Worm (Caenorhabditis elegans): ENCODE measurements around the gene idpb-4.

The idpb-4 gene

DNA sequence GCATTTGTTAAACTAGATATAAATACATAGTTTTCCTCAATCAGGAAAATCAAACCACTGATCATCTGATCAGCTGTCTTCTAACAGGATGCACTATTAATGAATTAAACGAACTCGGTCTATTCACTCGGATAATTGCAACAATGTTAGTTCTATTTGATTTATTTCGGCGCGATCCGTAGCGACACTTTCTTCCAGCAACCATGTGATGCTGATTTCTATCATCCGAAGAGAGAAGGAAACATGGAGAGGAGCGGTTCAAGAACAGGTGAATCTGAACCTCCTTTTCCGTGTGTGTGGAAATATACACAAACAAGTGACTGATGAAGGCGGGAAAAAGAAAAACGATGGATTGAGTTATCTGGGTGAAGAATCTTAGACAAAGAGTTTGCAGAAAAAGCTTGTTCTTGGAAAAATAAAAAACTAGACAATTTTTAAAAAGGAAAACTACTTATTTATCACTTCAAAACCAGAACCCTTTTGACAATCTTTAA, 5.6 kb downstream of the idpb-4 start:
- TF ChIP-seq D1046.2 (GFP tag; IDR thresholded peaks at IDR 0.05) (no peak), tag-97 (GFP tag; IDR thresholded peaks at IDR 0.05) (no peak), Y5F2A.4 (GFP tag; optimal IDR thresholded peaks at IDR 0.05) (no peak), attf-4 (tag; optimal IDR thresholded peaks at IDR 0.05) (no peak), arid-1 (GFP tag; conservative IDR thresholded peaks at IDR 0.05) (no peak), hlh-11 (tag; optimal IDR thresholded peaks at IDR 0.05) (peak; percentile 13), ceh-20 (GFP tag; IDR thresholded peaks at IDR 0.05) (no peak), nhr-10 (tag; optimal IDR thresholded peaks at IDR 0.05) (no peak), nhr-28 (tag; optimal IDR thresholded peaks at IDR 0.05) (peak; percentile 4), aly-2 (tag; optimal IDR thresholded peaks at IDR 0.05) (no peak), rbr-2 (tag; optimal IDR thresholded peaks at IDR 0.05) (no peak), zag-1 (tag; optimal IDR thresholded peaks at IDR 0.05) (no peak), fkh-10 (GFP tag; optimal IDR thresholded peaks at IDR 0.05) (no peak), ceh-82 (tag; optimal IDR thresholded peaks at IDR 0.05) (no peak), lin-1 (GFP tag; IDR thresholded peaks at IDR 0.05) (no peak)

DNA sequence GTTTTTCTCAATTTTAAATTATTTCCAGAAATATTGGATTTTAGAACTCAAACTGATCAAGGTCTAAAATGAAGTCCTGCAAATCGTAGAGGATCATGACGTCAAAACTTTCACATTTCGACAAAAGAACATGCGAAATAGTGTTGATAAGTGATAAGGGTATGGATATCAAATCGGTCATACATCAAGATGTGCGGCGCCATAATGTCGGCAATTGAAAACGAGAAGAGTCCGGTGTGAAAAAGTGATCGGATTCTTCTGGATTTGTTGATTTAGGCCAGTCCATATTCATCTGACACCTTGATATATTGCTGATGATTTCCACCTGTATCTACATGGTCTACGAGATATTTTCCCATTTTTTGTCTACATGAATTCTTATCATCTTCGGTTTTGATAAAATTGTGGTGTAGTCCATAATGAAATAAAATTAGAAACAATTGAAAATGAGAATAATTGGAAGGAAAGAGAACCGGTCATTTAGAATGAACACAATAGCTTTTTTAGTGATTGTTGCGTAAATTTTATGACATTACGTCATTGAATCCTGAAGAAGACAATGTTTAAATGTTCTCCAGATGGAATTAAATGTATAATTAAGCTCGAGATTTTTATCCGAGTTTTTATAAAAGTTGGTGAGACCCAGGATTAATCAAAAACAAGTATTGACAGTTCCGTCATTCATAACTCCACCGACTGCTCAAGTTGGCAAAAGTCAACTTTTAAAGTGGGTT, 6.2 kb downstream of the idpb-4 start:
- TF ChIP-seq mdl-1 (tag; optimal IDR thresholded peaks at IDR 0.05) (no peak), lin-39 (tag; optimal IDR thresholded peaks at IDR 0.05) (no peak), lin-13 (GFP tag; optimal IDR thresholded peaks at IDR 0.05) (no peak), attf-4 (tag; optimal IDR thresholded peaks at IDR 0.05) (no peak), mep-1 (tag; optimal IDR thresholded peaks at IDR 0.05) (no peak), aha-1 (tag) (peak; percentile 42), hlh-11 (tag; optimal IDR thresholded peaks at IDR 0.05) (peak; percentile 29), daf-19 (GFP tag; conservative IDR thresholded peaks at IDR 0.05) (no peak), nhr-42 (GFP tag; IDR thresholded peaks at IDR 0.05) (no peak), Y75B8A.6 (GFP tag; IDR thresholded peaks at IDR 0.05) (no peak), nhr-28 (tag; optimal IDR thresholded peaks at IDR 0.05) (peak; percentile 47)

DNA sequence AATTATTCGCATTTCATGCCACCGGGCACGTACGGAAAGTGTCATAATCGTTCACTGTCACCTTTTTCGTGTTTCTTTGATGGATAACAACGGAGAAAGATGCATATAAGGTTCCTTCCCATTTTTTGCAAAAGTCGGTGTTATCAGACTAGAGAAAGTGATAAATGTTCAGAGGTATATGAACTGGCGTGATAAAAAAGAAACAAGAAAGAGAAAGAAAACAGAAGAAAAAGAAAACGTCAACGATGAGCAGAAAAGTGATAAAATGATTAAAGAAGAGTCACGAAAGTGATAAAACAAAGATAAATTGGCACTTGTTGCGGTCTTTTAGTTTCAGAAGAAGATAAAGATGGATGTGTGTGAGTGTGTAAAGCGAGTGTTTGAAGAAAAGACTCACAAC, 7.1 kb downstream of the idpb-4 start:
- TF ChIP-seq unc-62 (GFP tag; optimal IDR thresholded peaks at IDR 0.05 in 1 of 2) (peak in 1 of 2 experiments; percentile 56), unc-62 (tag; optimal IDR thresholded peaks at IDR 0.05) (no peak), zip-2 (tag; optimal IDR thresholded peaks at IDR 0.05) (no peak), aha-1 (tag) (peak; percentile 82), nhr-28 (tag; optimal IDR thresholded peaks at IDR 0.05) (peak; percentile 26)

DNA sequence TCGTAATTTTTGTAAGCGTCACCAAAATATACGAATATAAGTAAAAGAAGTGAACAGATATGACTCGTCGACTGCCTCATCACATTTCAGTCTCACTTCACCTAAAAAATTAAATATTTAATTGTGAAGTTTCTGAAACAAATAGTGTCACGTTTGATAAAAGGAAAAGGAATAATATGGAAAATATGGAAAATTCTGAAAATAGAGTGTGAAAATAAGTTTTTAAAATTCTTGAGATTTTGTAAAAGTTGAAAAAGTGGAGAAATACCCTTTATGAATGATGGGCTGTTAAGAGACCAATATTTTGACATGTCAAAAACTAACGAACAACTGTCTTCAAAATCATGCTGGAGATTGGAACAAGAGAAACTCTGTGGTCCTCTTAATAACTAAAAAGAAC, 10.7 kb downstream of the idpb-4 start, which contains the start of gene T01B7.9:
T01B7.9 (minus strand) TSS at position 101 of the 400 bp plus-strand sequence.
- TF ChIP-seq dpl-1 (GFP tag; optimal IDR thresholded peaks at IDR 0.05) (no peak), sdz-12 (GFP tag; optimal IDR thresholded peaks at IDR 0.05) (no peak), nhr-28 (tag; optimal IDR thresholded peaks at IDR 0.05) (no peak), egl-43 (GFP tag; IDR thresholded peaks at IDR 0.05) (no peak), zip-11 (GFP tag; IDR thresholded peaks at IDR 0.05) (no peak), cey-2 (tag; optimal IDR thresholded peaks at IDR 0.05; ENCODE audit: borderline replicate concordance, insufficient read depth) (no peak), ztf-7 (tag; optimal IDR thresholded peaks at IDR 0.05) (no peak), T20F7.1 (GFP tag; optimal IDR thresholded peaks at IDR 0.05) (no peak), mxl-3 (GFP tag; optimal IDR thresholded peaks at IDR 0.05) (no peak), nhr-237 (tag; optimal IDR thresholded peaks at IDR 0.05) (no peak), nhr-10 (tag; optimal IDR thresholded peaks at IDR 0.05) (no peak), nhr-25 (tag; optimal IDR thresholded peaks at IDR 0.05; ENCODE audit: borderline replicate concordance, insufficient read depth) (no peak), mes-2 (tag; optimal IDR thresholded peaks at IDR 0.05; ENCODE audit: poor library complexity, severe bottlenecking) (no peak), D1046.2 (GFP tag; IDR thresholded peaks at IDR 0.05) (no peak), lsy-2 (tag; optimal IDR thresholded peaks at IDR 0.05) (no peak), zag-1 (tag; optimal IDR thresholded peaks at IDR 0.05) (no peak), hlh-30 (tag; optimal IDR thresholded peaks at IDR 0.05; ENCODE audit: insufficient read depth) (no peak), F37D6.2 (tag; optimal IDR thresholded peaks at IDR 0.05) (no peak), zip-2 (tag; optimal IDR thresholded peaks at IDR 0.05) (no peak)

Measured in whole organism, L4 larva.